Fruit fly (Drosophila melanogaster) whole organism, larva: ENCODE results near the gene CG4911.

Experiments
- noc ChIP-seq: fragments of 200-800 bp; sonication (Bioruptor generic); optimal IDR thresholded peaks from 3 replicates; lab custom pipeline; 2019; ENCODE audit warnings: missing biosample characterization, mild to moderate bottlenecking, missing genetic modification characterization, moderate library complexity

The CG4911 gene

dm6 chr3L:9020436-9021370, 51.8 kb downstream of the CG4911 start:
- peak; percentile 57 for TF ChIP-seq noc (tag; lab: Kevin White, UChicago)

- TF ChIP-seq noc (tag; lab: Kevin White, UChicago), result no peak
Observed at dm6 chr3L:9019196-9019662, 53.3 kb downstream of the CG4911 start, which contains the start of gene Doc2. TSS of gene Doc2 (minus strand) at chr3L:9019246.

- TF ChIP-seq noc (tag; lab: Kevin White, UChicago), result no peak
Observed at dm6 chr3L:9017414-9017813, 55.1 kb downstream of the CG4911 start.
